Worm (Caenorhabditis elegans) whole organism, early embryonic: Measurements from ENCODE around the gene srj-6.

ENCODE experiments used
- B0310.2 ChIP-seq: sonication (generic microtip); optimal IDR thresholded peaks from 2 replicates; lab custom pipeline; 2016; ENCODE audit warnings: mild to moderate bottlenecking, missing genetic modification characterization, missing compliant biosample characterization
- F13C5.2 ChIP-seq: sonication (generic microtip); optimal IDR thresholded peaks from 2 replicates; lab custom pipeline; 2017; ENCODE audit warnings: mild to moderate bottlenecking, missing genetic modification characterization, inconsistent platforms, missing compliant biosample characterization
- aly-1 ChIP-seq: sonication (generic microtip); optimal IDR thresholded peaks from 2 replicates; lab custom pipeline; 2016; ENCODE audit warnings: missing genetic modification characterization, missing compliant biosample characterization
- ama-1 ChIP-seq: fragments of 150-350 bp; optimal IDR thresholded peaks from 2 replicates; lab custom pipeline; 2014
- ceh-13 ChIP-seq: fragments of 200-800 bp; sonication (Bioruptor generic); optimal IDR thresholded peaks from 2 replicates; lab custom pipeline; 2018; ENCODE audit warnings: mild to moderate bottlenecking, missing genetic modification characterization, missing compliant biosample characterization
- ceh-36 ChIP-seq: sonication (generic microtip); optimal IDR thresholded peaks from 2 replicates; lab custom pipeline; 2016; ENCODE audit warnings: missing genetic modification characterization, inconsistent platforms, missing compliant biosample characterization
- ets-7 ChIP-seq: sonication (generic microtip); optimal IDR thresholded peaks from 2 replicates; lab custom pipeline; 2016; ENCODE audit warnings: missing genotype, missing genetic modification characterization, missing compliant biosample characterization
- flt-1 ChIP-seq: fragments of 200-800 bp; sonication (Bioruptor generic); IDR thresholded peaks from 2 replicates; pipeline ENCODE4 v1.3.6; 2022; ENCODE audit warnings: missing genetic modification characterization, missing compliant biosample characterization
- hmbx-1 ChIP-seq: sonication (generic microtip); optimal IDR thresholded peaks from 2 replicates; lab custom pipeline; 2016; ENCODE audit warnings: mild to moderate bottlenecking, missing genetic modification characterization, missing compliant biosample characterization
- hmg-4 ChIP-seq: fragments of 200-800 bp; sonication (Bioruptor generic); optimal IDR thresholded peaks from 2 replicates; lab custom pipeline; 2018; ENCODE audit warnings: mild to moderate bottlenecking, missing genetic modification characterization, missing compliant biosample characterization
- hnd-1 ChIP-seq: sonication (generic microtip); optimal IDR thresholded peaks from 2 replicates; lab custom pipeline; 2016; ENCODE audit warnings: missing genetic modification characterization, missing compliant biosample characterization
- pes-1 ChIP-seq: fragments of 200-800 bp; sonication (Bioruptor generic); IDR thresholded peaks from 2 replicates; pipeline ENCODE4 v1.3.6; 2022; ENCODE audit warnings: missing genetic modification reagents, missing genetic modification characterization, missing compliant biosample characterization
- scrt-1 ChIP-seq: fragments of 200-800 bp; sonication (Bioruptor generic); IDR thresholded peaks from 2 replicates; pipeline ENCODE4 v1.3.6; 2022; ENCODE audit warnings: missing genetic modification characterization, missing compliant biosample characterization
- sea-1 ChIP-seq: fragments of 200-800 bp; sonication (Bioruptor generic); conservative IDR thresholded peaks from 2 replicates; pipeline ENCODE4 v1.3.6; 2022; ENCODE audit warnings: missing genetic modification characterization, missing compliant biosample characterization
- tbx-11 ChIP-seq: fragments of 200-800 bp; sonication (Bioruptor generic); IDR thresholded peaks from 2 replicates; pipeline ENCODE4 v1.3.6; 2022; ENCODE audit warnings: missing genetic modification characterization, missing compliant biosample characterization
- tbx-37 ChIP-seq: fragments of 200-800 bp; sonication (Bioruptor generic); conservative IDR thresholded peaks from 2 replicates; pipeline ENCODE4 v1.3.6; 2022; ENCODE audit warnings: missing genetic modification reagents, missing genetic modification characterization, missing compliant biosample characterization
- tra-4 ChIP-seq: sonication (generic microtip); optimal IDR thresholded peaks from 2 replicates; lab custom pipeline; 2017; ENCODE audit warnings: missing genetic modification characterization, missing compliant biosample characterization

Gene srj-6

ce11 chrV:654402-654801, at the start of gene srj-6:
TSS of gene srj-6 (minus strand) at chrV:654502.
- TF ChIP-seq hnd-1 (tag; lab: Kevin White, UChicago) (no peak), flt-1 (no peak), F13C5.2 (tag; lab: Kevin White, UChicago) (no peak), pes-1 (GFP tag; lab: Robert Waterston, UW) (no peak), ama-1 (lab: Kevin White, UChicago) (no peak), ets-7 (tag; lab: Kevin White, UChicago) (no peak), aly-1 (tag; lab: Kevin White, UChicago) (no peak), ceh-36 (no peak), hmbx-1 (tag; lab: Kevin White, UChicago) (no peak), tra-4 (no peak), scrt-1 (GFP tag; lab: Robert Waterston, UW) (no peak), B0310.2 (no peak), tbx-37 (GFP tag; lab: Robert Waterston, UW) (no peak)

- TF ChIP-seq hnd-1 (tag; lab: Kevin White, UChicago) (no peak), flt-1 (no peak), F13C5.2 (tag; lab: Kevin White, UChicago) (no peak), ama-1 (lab: Kevin White, UChicago) (no peak), ceh-13 (GFP tag; lab: Kevin White, UChicago) (no peak), pes-1 (GFP tag; lab: Robert Waterston, UW) (no peak), scrt-1 (GFP tag; lab: Robert Waterston, UW) (no peak), hmg-4 (no peak), tbx-37 (GFP tag; lab: Robert Waterston, UW) (no peak), hmbx-1 (tag; lab: Kevin White, UChicago) (no peak), sea-1 (GFP tag; lab: Robert Waterston, UW) (no peak), aly-1 (tag; lab: Kevin White, UChicago) (no peak), ceh-36 (no peak), tra-4 (no peak), B0310.2 (no peak), tbx-11 (GFP tag; lab: Robert Waterston, UW) (no peak), ets-7 (tag; lab: Kevin White, UChicago) (no peak)
Observed at ce11 chrV:702260-702659, 48.0 kb upstream of the srj-6 start, which contains the start of gene srbc-37. TSS of gene srbc-37 (plus strand) at chrV:702560.

ce11 chrV:699489-700129, 45.3 kb upstream of the srj-6 start, which contains the start of the genes ugt-29 and srx-5:
TSS of gene ugt-29 (minus strand) at chrV:699589.
TSS of gene srx-5 (plus strand) at chrV:700079.
- TF ChIP-seq flt-1 (no peak), F13C5.2 (tag; lab: Kevin White, UChicago) (no peak), ceh-13 (GFP tag; lab: Kevin White, UChicago) (no peak), tbx-37 (GFP tag; lab: Robert Waterston, UW) (no peak)

- no peak for TF ChIP-seq F13C5.2 (tag; lab: Kevin White, UChicago)
- TF ChIP-seq hmbx-1 (tag; lab: Kevin White, UChicago): no peak
- TF ChIP-seq aly-1 (tag; lab: Kevin White, UChicago): no peak
- no peak for TF ChIP-seq tra-4
- TF ChIP-seq B0310.2: no peak
- TF ChIP-seq ceh-13 (GFP tag; lab: Kevin White, UChicago): no peak
- TF ChIP-seq ceh-36: no peak
- TF ChIP-seq ets-7 (tag; lab: Kevin White, UChicago): no peak
- TF ChIP-seq tbx-11 (GFP tag; lab: Robert Waterston, UW): no peak
- TF ChIP-seq tbx-37 (GFP tag; lab: Robert Waterston, UW): no peak
Observed at ce11 chrV:699051-699450, 44.7 kb upstream of the srj-6 start.

- TF ChIP-seq scrt-1 (GFP tag; lab: Robert Waterston, UW): no peak
- no peak for TF ChIP-seq sea-1 (GFP tag; lab: Robert Waterston, UW)
Observed at ce11 chrV:695914-696313, 41.6 kb upstream of the srj-6 start, which contains the start of gene srj-52. TSS of gene srj-52 (minus strand) at chrV:696014.

- TF ChIP-seq aly-1 (tag; lab: Kevin White, UChicago): no peak
- TF ChIP-seq tra-4: no peak
- no peak for TF ChIP-seq tbx-37 (GFP tag; lab: Robert Waterston, UW)
- TF ChIP-seq scrt-1 (GFP tag; lab: Robert Waterston, UW): no peak
- TF ChIP-seq flt-1: no peak
- no peak for TF ChIP-seq tbx-11 (GFP tag; lab: Robert Waterston, UW)
- no peak for TF ChIP-seq F13C5.2 (tag; lab: Kevin White, UChicago)
- TF ChIP-seq hnd-1 (tag; lab: Kevin White, UChicago): no peak
- TF ChIP-seq sea-1 (GFP tag; lab: Robert Waterston, UW): no peak
- no peak for TF ChIP-seq ama-1 (lab: Kevin White, UChicago)
- no peak for TF ChIP-seq hmbx-1 (tag; lab: Kevin White, UChicago)
Observed at ce11 chrV:694625-695024, 40.3 kb upstream of the srj-6 start, which contains the start of gene srj-53. TSS of gene srj-53 (minus strand) at chrV:694725.

- no peak for TF ChIP-seq tra-4
- no peak for TF ChIP-seq scrt-1 (GFP tag; lab: Robert Waterston, UW)
- no peak for TF ChIP-seq flt-1
- TF ChIP-seq ama-1 (lab: Kevin White, UChicago): no peak
- no peak for TF ChIP-seq ceh-13 (GFP tag; lab: Kevin White, UChicago)
- TF ChIP-seq tbx-11 (GFP tag; lab: Robert Waterston, UW): no peak
- TF ChIP-seq aly-1 (tag; lab: Kevin White, UChicago): no peak
- no peak for TF ChIP-seq ceh-36
- TF ChIP-seq sea-1 (GFP tag; lab: Robert Waterston, UW): no peak
- no peak for TF ChIP-seq tbx-37 (GFP tag; lab: Robert Waterston, UW)
Observed at ce11 chrV:692720-693422, 38.6 kb upstream of the srj-6 start, which contains the start of gene srx-4. TSS of gene srx-4 (minus strand) at chrV:692770.
